Worm (Caenorhabditis elegans) whole organism, L4/young adult: ENCODE measurements around the gene nhr-185.

Source experiments
- W03F9.2 ChIP-seq: fragments of 150-350 bp; optimal IDR thresholded peaks from 2 replicates; lab custom pipeline; 2014; ENCODE audit warnings: missing biosample characterization, missing genetic modification characterization
- dao-5 ChIP-seq: sonication (generic microtip); optimal IDR thresholded peaks from 2 replicates; lab custom pipeline; 2016; ENCODE audit warnings: missing genotype, missing genetic modification characterization, moderate library complexity, missing compliant biosample characterization
- him-1 ChIP-seq: sonication (generic microtip); optimal IDR thresholded peaks from 2 replicates; lab custom pipeline; 2016; ENCODE audit warnings: missing genotype, missing genetic modification reagents, missing genetic modification characterization, missing compliant biosample characterization

nhr-185 gene

DNA sequence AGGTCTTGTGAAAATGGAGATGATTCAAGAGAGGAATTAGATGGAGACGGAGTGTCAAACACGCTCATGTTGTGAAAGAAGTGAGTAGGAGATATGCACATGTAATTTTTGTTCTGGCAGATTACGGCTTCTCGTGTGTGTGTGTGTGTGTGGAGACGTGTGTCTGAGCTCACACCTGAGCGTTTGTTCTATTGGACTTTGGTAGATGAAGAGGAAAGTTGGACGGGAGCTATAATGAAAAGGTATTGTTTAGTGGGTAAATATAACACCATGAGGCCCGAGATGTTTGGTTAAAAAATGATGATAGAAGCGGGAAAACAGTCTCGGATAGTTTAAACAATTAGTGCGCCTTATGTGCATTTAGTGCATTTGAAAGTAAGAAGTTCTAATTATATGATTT is 21.7 kb upstream of the nhr-185 start, which contains the start of gene nhr-157:
TSS of gene nhr-157 (minus strand) at position 101 of the 400 bp plus-strand sequence.
- TF ChIP-seq dao-5 (tag; lab: Kevin White, UChicago): no peak
- no peak for TF ChIP-seq W03F9.2 (tag; lab: Kevin White, UChicago)
- no peak for TF ChIP-seq him-1 (tag; lab: Kevin White, UChicago)

ce11 chrV:3865273-3865672 is 18.1 kb upstream of the nhr-185 start:
- TF ChIP-seq W03F9.2 (tag; lab: Kevin White, UChicago) (no peak), dao-5 (tag; lab: Kevin White, UChicago) (no peak), him-1 (tag; lab: Kevin White, UChicago) (no peak)

DNA sequence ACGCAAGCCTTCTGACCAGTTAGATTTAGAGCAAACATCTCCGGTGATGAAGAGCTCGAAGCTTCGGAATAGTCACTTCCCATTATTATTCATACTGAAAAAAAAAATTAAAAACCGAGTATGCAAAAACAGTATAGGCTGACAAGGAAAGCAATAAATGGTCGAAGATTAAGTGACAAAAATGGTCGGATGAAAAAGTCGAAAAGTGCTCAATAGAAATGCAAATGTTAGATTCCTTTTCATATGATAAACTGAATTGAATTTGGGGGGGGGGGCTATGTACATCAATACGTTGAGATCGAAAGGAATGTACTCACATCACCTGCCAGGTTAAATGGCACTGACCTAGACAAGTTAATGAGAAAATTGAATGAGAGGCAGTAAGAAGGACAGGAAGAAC is 15.7 kb upstream of the nhr-185 start, which contains the start of gene nhr-187:
TSS of gene nhr-187 (minus strand) at position 101 of the 400 bp plus-strand sequence.
- TF ChIP-seq him-1 (tag; lab: Kevin White, UChicago) (no peak), dao-5 (tag; lab: Kevin White, UChicago) (no peak), W03F9.2 (tag; lab: Kevin White, UChicago) (no peak)

ce11 chrV:3860123-3860522 is 13.0 kb upstream of the nhr-185 start, which contains the start of gene nhr-189:
Gene nhr-189, minus strand, starts transcription at chrV:3860243.
- TF ChIP-seq him-1 (tag; lab: Kevin White, UChicago) (no peak), W03F9.2 (tag; lab: Kevin White, UChicago) (no peak), dao-5 (tag; lab: Kevin White, UChicago) (no peak)

- TF ChIP-seq dao-5 (tag; lab: Kevin White, UChicago) (no peak), him-1 (tag; lab: Kevin White, UChicago) (no peak), W03F9.2 (tag; lab: Kevin White, UChicago) (no peak)
These were observed 10.6 kb upstream of the nhr-185 start, which contains the start of gene nhr-188 for ce11 chrV:3857778-3858177. Gene nhr-188, minus strand, starts transcription at chrV:3857861.

DNA sequence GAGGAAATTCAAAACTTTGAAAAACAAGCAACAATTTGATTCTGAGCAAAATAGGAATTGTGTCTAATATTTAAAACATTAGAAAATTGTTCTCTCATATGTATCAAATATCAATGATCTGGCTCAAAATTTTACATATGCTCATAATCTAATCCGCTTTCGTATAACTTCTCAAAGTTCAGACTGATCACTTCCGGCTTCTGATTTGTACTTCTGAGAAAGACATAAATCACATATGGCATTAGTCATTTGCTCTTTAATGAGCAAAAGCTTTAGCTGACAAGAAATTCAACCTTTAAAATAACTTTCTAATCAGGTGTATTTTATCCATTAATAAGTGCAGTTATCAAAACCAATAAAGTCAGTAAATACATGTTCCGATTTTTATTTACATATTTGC is 8.7 kb upstream of the nhr-185 start:
- TF ChIP-seq dao-5 (tag; lab: Kevin White, UChicago): no peak
- no peak for TF ChIP-seq W03F9.2 (tag; lab: Kevin White, UChicago)
- no peak for TF ChIP-seq him-1 (tag; lab: Kevin White, UChicago)

DNA sequence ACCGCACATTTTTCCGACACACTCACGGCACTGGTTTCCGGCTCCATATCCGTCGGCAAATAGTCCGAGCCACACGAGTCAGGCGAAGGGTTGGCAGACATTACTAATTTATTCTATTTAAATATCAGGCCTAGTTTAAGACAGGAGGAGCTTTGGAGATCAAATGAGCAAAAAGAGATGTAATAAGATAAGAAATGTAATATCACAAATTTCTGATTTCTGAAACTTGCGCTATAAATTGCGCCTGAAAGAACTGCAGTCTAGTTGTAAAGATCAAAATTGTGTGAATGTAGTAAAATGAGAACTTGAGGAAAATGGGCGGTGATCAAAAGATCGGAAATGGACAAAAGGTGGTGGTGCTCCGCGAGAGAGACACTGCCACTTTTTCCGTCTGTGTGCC is 7.7 kb upstream of the nhr-185 start, which contains the start of gene nhr-186:
TSS of gene nhr-186 (minus strand) at position 101 of the 400 bp plus-strand sequence.
- TF ChIP-seq him-1 (tag; lab: Kevin White, UChicago) (no peak), dao-5 (tag; lab: Kevin White, UChicago) (no peak), W03F9.2 (tag; lab: Kevin White, UChicago) (no peak)

- TF ChIP-seq W03F9.2 (tag; lab: Kevin White, UChicago) (no peak), him-1 (tag; lab: Kevin White, UChicago) (no peak), dao-5 (tag; lab: Kevin White, UChicago) (no peak)
These were observed 4.6 kb upstream of the nhr-185 start for ce11 chrV:3851760-3852159.

ce11 chrV:3843926-3844325 is 3.2 kb downstream of the nhr-185 start, which contains the start of gene ugt-32:
Gene ugt-32, minus strand, starts transcription at chrV:3844007.
- TF ChIP-seq him-1 (tag; lab: Kevin White, UChicago): no peak
- TF ChIP-seq dao-5 (tag; lab: Kevin White, UChicago): no peak
- TF ChIP-seq W03F9.2 (tag; lab: Kevin White, UChicago): no peak

DNA sequence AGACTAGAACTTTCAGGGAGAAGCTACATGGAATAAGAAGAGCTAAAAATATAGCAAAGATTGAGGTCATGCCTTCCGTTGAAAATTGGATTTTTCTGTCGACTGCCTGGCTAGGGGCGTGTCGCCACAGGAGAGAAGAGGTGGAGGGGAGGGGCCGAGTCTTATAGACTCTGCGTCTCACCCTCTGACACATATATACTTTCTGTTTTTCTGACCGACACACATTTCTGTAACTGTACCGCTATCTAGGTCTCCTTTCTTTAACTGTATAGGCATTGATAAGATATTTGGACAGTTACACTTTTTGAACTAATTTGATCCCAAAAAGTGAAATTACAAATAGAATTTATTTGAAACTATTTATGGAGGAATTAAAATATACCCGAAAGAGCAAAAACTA is 5.7 kb downstream of the nhr-185 start:
- TF ChIP-seq W03F9.2 (tag; lab: Kevin White, UChicago) (no peak), him-1 (tag; lab: Kevin White, UChicago) (no peak), dao-5 (tag; lab: Kevin White, UChicago) (no peak)

- TF ChIP-seq dao-5 (tag; lab: Kevin White, UChicago) (no peak), him-1 (tag; lab: Kevin White, UChicago) (no peak), W03F9.2 (tag; lab: Kevin White, UChicago) (no peak)
These were observed 14.5 kb downstream of the nhr-185 start for ce11 chrV:3832661-3833060.

DNA sequence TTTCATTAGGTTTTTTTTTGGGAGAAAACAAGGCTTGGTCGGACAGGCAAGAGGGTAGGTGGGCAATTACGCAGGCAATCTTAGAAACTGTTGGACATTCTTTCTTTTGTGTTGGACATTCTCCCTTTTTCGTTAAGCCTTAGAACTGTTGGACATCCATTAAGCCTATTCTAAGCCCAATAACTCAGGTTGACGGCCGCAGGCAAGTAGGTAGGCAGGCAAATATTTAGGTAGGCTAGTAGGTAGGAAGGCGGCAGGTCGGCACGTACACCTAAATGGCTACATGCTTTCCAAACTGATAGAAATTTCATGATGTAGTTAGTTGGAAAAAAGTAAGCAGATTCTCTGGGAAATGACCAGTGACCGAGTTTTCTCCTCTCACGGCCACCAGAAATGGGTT is 15.1 kb downstream of the nhr-185 start:
- no peak for TF ChIP-seq W03F9.2 (tag; lab: Kevin White, UChicago)
- TF ChIP-seq dao-5 (tag; lab: Kevin White, UChicago): no peak
- TF ChIP-seq him-1 (tag; lab: Kevin White, UChicago): no peak

- TF ChIP-seq him-1 (tag; lab: Kevin White, UChicago) (no peak), W03F9.2 (tag; lab: Kevin White, UChicago) (no peak), dao-5 (tag; lab: Kevin White, UChicago) (no peak)
These were observed 15.6 kb downstream of the nhr-185 start, which contains the start of gene H10D18.5 for ce11 chrV:3831616-3832015. Gene H10D18.5, minus strand, starts transcription at chrV:3831716.

DNA sequence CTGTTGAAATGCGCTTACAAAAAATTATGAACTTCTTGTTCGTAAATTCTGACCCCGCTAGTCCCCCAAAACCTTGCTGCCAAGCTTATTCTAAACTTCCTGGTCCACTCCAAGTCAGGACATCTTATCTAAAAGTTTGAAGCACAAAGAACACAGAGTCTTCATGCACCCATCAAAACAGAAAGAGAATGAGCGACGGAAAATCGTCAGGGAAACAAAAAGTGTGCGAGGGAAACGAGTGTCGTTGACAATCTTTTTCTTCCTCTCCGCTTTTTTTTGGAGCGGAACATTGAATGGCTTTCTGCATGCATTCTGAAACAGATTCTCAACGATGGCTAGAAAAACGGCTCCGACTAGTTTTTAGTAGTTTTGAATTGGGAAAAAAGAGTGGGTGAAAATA is 22.0 kb downstream of the nhr-185 start:
- TF ChIP-seq him-1 (tag; lab: Kevin White, UChicago) (no peak), W03F9.2 (tag; lab: Kevin White, UChicago) (no peak), dao-5 (tag; lab: Kevin White, UChicago) (no peak)
